Worm (Caenorhabditis elegans): ENCODE measurements around the gene nstp-5.

DNA sequence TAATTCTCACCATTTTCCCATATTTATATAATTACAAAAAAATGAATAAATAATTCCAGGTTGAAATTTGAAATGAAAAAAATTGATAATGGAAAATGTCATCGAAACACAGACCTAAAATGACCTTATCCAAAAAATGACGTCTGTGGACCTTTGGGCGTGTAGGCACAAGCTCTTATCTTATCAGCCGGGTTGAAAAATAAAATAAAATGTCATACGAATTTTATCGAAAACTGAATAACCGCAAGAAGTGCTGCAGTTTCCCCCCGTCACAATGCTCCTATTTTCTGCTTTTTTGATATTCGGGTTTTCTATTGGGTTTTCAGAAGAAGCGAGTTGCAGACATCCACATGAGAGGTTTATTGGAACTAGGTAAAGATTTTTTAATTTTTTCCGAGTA lies 10.5 kb downstream of the nstp-5 start, which contains the start of gene clec-186:
- TF ChIP-seq zag-1 (tag; optimal IDR thresholded peaks at IDR 0.05) = no peak
- no peak for TF ChIP-seq nhr-23 (tag; optimal IDR thresholded peaks at IDR 0.05)
- TF ChIP-seq nhr-12 (tag; optimal IDR thresholded peaks at IDR 0.05) = no peak
- TF ChIP-seq nhr-25 (tag; optimal IDR thresholded peaks at IDR 0.05) = no peak
- TF ChIP-seq unc-62 (GFP tag; optimal IDR thresholded peaks at IDR 0.05) = no peak
- no peak for TF ChIP-seq fos-1 (tag; optimal IDR thresholded peaks at IDR 0.05)
- TF ChIP-seq pha-4 (tag; optimal IDR thresholded peaks at IDR 0.05) = no peak
- TF ChIP-seq nhr-67 (tag; optimal IDR thresholded peaks at IDR 0.05) = no peak
- TF ChIP-seq ama-1 (optimal IDR thresholded peaks at IDR 0.05) = no peak
- no peak for TF ChIP-seq mdl-1 (tag; optimal IDR thresholded peaks at IDR 0.05)
- TF ChIP-seq nhr-28 (tag; optimal IDR thresholded peaks at IDR 0.05) = no peak
- TF ChIP-seq ztf-4 (tag; optimal IDR thresholded peaks at IDR 0.05) = no peak
- no peak for TF ChIP-seq snpc-4 (tag; optimal IDR thresholded peaks at IDR 0.05)
- TF ChIP-seq elt-3 (tag; optimal IDR thresholded peaks at IDR 0.05) = no peak
